Fruit fly (Drosophila melanogaster): ENCODE data around the gene nebu.
A peak's percentile ranks its signal among the peaks of the same experiment; 100 is the strongest.

Gene nebu

dm6 chr3L:12790783-12791678, 51.9 kb downstream of the nebu start:
- TF ChIP-seq Dfd (GFP tag; optimal IDR thresholded peaks at IDR 0.05) (no peak), foxo (GFP tag; optimal IDR thresholded peaks at IDR 0.05) (peak in 1 of 2 experiments; percentile 64), CrebA (GFP tag; optimal IDR thresholded peaks at IDR 0.05; ENCODE audit: borderline replicate concordance) (peak; percentile 48), Dif (GFP tag; optimal IDR thresholded peaks at IDR 0.05; ENCODE audit: partially characterized antibody) (peak; percentile 88), Hr83 (GFP tag; optimal IDR thresholded peaks at IDR 0.05; ENCODE audit: poor library complexity, severe bottlenecking) (peak; percentile 71), dl (GFP tag; optimal IDR thresholded peaks at IDR 0.05; ENCODE audit: insufficient read depth in 1 of 2, partially characterized antibody in 2 of 2) (peak; percentile 69 to 82), tai (GFP tag; optimal IDR thresholded peaks at IDR 0.05) (no peak)

- TF ChIP-seq lola (GFP tag; optimal IDR thresholded peaks at IDR 0.05) (no peak), h (GFP tag; optimal IDR thresholded peaks at IDR 0.05) (peak; percentile 14), brk (GFP tag; optimal IDR thresholded peaks at IDR 0.05) (no peak), CrebA (GFP tag; optimal IDR thresholded peaks at IDR 0.05; ENCODE audit: borderline replicate concordance) (peak; percentile 59), dl (GFP tag; optimal IDR thresholded peaks at IDR 0.05; ENCODE audit: insufficient read depth in 1 of 2, partially characterized antibody in 2 of 2) (peak; percentile 21 to 34), sage (GFP tag; optimal IDR thresholded peaks at IDR 0.05) (peak; percentile 67), jim (GFP tag; optimal IDR thresholded peaks at IDR 0.05) (no peak), Myc (optimal IDR thresholded peaks at IDR 0.05) (no peak), CG9705 (GFP tag; optimal IDR thresholded peaks at IDR 0.05) (no peak), dmrt93B (GFP tag; optimal IDR thresholded peaks at IDR 0.05) (no peak), dsf (GFP tag; optimal IDR thresholded peaks at IDR 0.05; ENCODE audit: borderline replicate concordance) (no peak), Rel (GFP tag; optimal IDR thresholded peaks at IDR 0.05) (peak; percentile 49), Rel (tag; optimal IDR thresholded peaks at IDR 0.05) (no peak), sv (GFP tag; optimal IDR thresholded peaks at IDR 0.05) (no peak), foxo (GFP tag; optimal IDR thresholded peaks at IDR 0.05) (no peak), tai (GFP tag; optimal IDR thresholded peaks at IDR 0.05) (no peak), Mio (GFP tag; optimal IDR thresholded peaks at IDR 0.05) (no peak), CG32264 (GFP tag; optimal IDR thresholded peaks at IDR 0.05) (no peak), Sp1 (GFP tag; optimal IDR thresholded peaks at IDR 0.05) (no peak), fru (GFP tag; optimal IDR thresholded peaks at IDR 0.05) (no peak), Hr78 (GFP tag; optimal IDR thresholded peaks at IDR 0.05) (no peak), rgr (GFP tag; optimal IDR thresholded peaks at IDR 0.05) (no peak), ey (GFP tag; optimal IDR thresholded peaks at IDR 0.05) (no peak), Hr83 (GFP tag; optimal IDR thresholded peaks at IDR 0.05; ENCODE audit: poor library complexity, severe bottlenecking) (no peak), woc (GFP tag; optimal IDR thresholded peaks at IDR 0.05) (no peak), usp (GFP tag; optimal IDR thresholded peaks at IDR 0.05) (no peak), Dif (GFP tag; optimal IDR thresholded peaks at IDR 0.05; ENCODE audit: partially characterized antibody) (peak; percentile 84), Hnf4 (GFP tag; optimal IDR thresholded peaks at IDR 0.05) (peak; percentile 25), GATAd (GFP tag; optimal IDR thresholded peaks at IDR 0.05) (no peak), Dfd (GFP tag; optimal IDR thresholded peaks at IDR 0.05) (no peak), Vsx2 (GFP tag; optimal IDR thresholded peaks at IDR 0.05; ENCODE audit: partially characterized antibody) (no peak), OdsH (GFP tag; optimal IDR thresholded peaks at IDR 0.05) (no peak), Jra (GFP tag; optimal IDR thresholded peaks at IDR 0.05) (no peak), HLH106 (tag; optimal IDR thresholded peaks at IDR 0.05) (no peak), Abd-B (GFP tag; optimal IDR thresholded peaks at IDR 0.05) (no peak), N (GFP tag; optimal IDR thresholded peaks at IDR 0.05) (no peak), br (GFP tag; optimal IDR thresholded peaks at IDR 0.05) (no peak), pan (optimal IDR thresholded peaks at IDR 0.05) (no peak), psq (GFP tag; optimal IDR thresholded peaks at IDR 0.05) (no peak)
Measured at dm6 chr3L:12789875-12790373, 53.0 kb downstream of the nebu start, which contains the start of gene CG42709. Gene CG42709 (plus strand): TSS chr3L:12790192.

Measured in whole organism, wandering third instar larva.